Fruit fly (Drosophila melanogaster) whole organism, embryonic: ENCODE measurements around the gene Ms.

Source experiments
- Awh ChIP-seq: fragments of 200-800 bp; sonication (Bioruptor generic); IDR thresholded peaks from 2 replicates; pipeline ENCODE4, ENCODE4 v1.3.6; 2022; ENCODE audit warnings: missing biosample characterization, missing genetic modification characterization
- Bdp1 ChIP-seq: fragments of 200-800 bp; sonication (Bioruptor generic); optimal IDR thresholded peaks from 3 replicates; lab custom pipeline; 2016; ENCODE audit warnings: missing biosample characterization, missing genetic modification characterization
- CG10147 ChIP-seq: fragments of 200-800 bp; sonication (Bioruptor generic); optimal IDR thresholded peaks from 2 replicates; lab custom pipeline; 2019; ENCODE audit warnings: missing biosample characterization, mild to moderate bottlenecking, missing genetic modification characterization, moderate library complexity
- CG10209 ChIP-seq: fragments of 200-800 bp; sonication (Bioruptor generic); optimal IDR thresholded peaks from 3 replicates; lab custom pipeline; 2017; ENCODE audit warnings: missing biosample characterization, mild to moderate bottlenecking, missing genetic modification characterization, missing genetic modification reagents
- CG10274 ChIP-seq: fragments of 200-800 bp; sonication (Bioruptor generic); optimal IDR thresholded peaks from 3 replicates; lab custom pipeline; 2017; ENCODE audit warnings: missing biosample characterization, mild to moderate bottlenecking, missing genetic modification characterization
- CG10565 ChIP-seq: fragments of 200-800 bp; sonication (Bioruptor generic); optimal IDR thresholded peaks from 3 replicates; lab custom pipeline; 2016; ENCODE audit warnings: missing biosample characterization, mild to moderate bottlenecking, missing genetic modification characterization
- CG10979 ChIP-seq: fragments of 200-800 bp; sonication (Bioruptor generic); optimal IDR thresholded peaks from 2 replicates; lab custom pipeline; 2018; ENCODE audit warnings: missing biosample characterization, mild to moderate bottlenecking, missing genetic modification characterization, moderate library complexity
- CG14860 ChIP-seq: fragments of 200-800 bp; sonication (Bioruptor generic); IDR thresholded peaks from 3 replicates; pipeline ENCODE4 v1.3.6; 2022; ENCODE audit warnings: missing biosample characterization, missing genetic modification characterization; ENCODE audit not compliant: partially characterized antibody
- CG15514 ChIP-seq: fragments of 200-800 bp; sonication (Bioruptor generic); optimal IDR thresholded peaks from 3 replicates; lab custom pipeline; 2017; ENCODE audit warnings: missing biosample characterization, missing genetic modification characterization, mild to moderate bottlenecking, moderate library complexity, missing genetic modification reagents
- CG1602 ChIP-seq: fragments of 200-800 bp; sonication (Bioruptor generic); optimal IDR thresholded peaks from 3 replicates; lab custom pipeline; 2016; ENCODE audit warnings: missing biosample characterization, missing genetic modification characterization
- CG1603 ChIP-seq: fragments of 200-800 bp; sonication (Bioruptor generic); optimal IDR thresholded peaks from 2 replicates; lab custom pipeline; 2019; ENCODE audit warnings: missing biosample characterization, mild to moderate bottlenecking, missing genetic modification characterization, moderate library complexity
- CG17385 ChIP-seq: fragments of 200-800 bp; sonication (Bioruptor generic); optimal IDR thresholded peaks from 3 replicates; lab custom pipeline; 2018; ENCODE audit warnings: missing biosample characterization, mild to moderate bottlenecking, missing genetic modification characterization
- CG31365 ChIP-seq: fragments of 200-800 bp; sonication (Bioruptor generic); optimal IDR thresholded peaks from 2 replicates; lab custom pipeline; 2018; ENCODE audit warnings: missing biosample characterization, mild to moderate bottlenecking, missing genetic modification characterization
- CG31441 ChIP-seq: fragments of 200-800 bp; sonication (Bioruptor generic); IDR thresholded peaks from 2 replicates; pipeline ENCODE4 v1.3.6; 2022; ENCODE audit warnings: missing biosample characterization, missing genetic modification characterization
- CG32772 ChIP-seq: fragments of 200-800 bp; sonication (Bioruptor generic); IDR thresholded peaks from 2 replicates; pipeline ENCODE4 v1.3.6; 2022; ENCODE audit warnings: missing biosample characterization, missing genetic modification characterization
- CG34224 ChIP-seq: fragments of 200-800 bp; sonication (Bioruptor generic); IDR thresholded peaks from 3 replicates; pipeline ENCODE4 v1.3.6; 2022; ENCODE audit warnings: missing biosample characterization, missing genetic modification characterization; ENCODE audit not compliant: partially characterized antibody
- CG34422 ChIP-seq: fragments of 200-800 bp; sonication (Bioruptor generic); IDR thresholded peaks from 3 replicates; pipeline ENCODE4 v1.3.6; 2022; ENCODE audit warnings: missing biosample characterization, missing genetic modification characterization
- CG4404 ChIP-seq: fragments of 200-800 bp; sonication (Bioruptor generic); IDR thresholded peaks from 2 replicates; pipeline ENCODE4 v1.3.6; 2022; ENCODE audit warnings: missing biosample characterization, missing genetic modification characterization
- CG4617 ChIP-seq: fragments of 200-800 bp; sonication (Bioruptor generic); optimal IDR thresholded peaks from 3 replicates; lab custom pipeline; 2016; ENCODE audit warnings: missing biosample characterization, missing genetic modification characterization, borderline replicate concordance
- CG5245 ChIP-seq: fragments of 200-800 bp; sonication (Bioruptor generic); optimal IDR thresholded peaks from 3 replicates; lab custom pipeline; 2016; ENCODE audit warnings: missing biosample characterization, missing genetic modification characterization
- CG6813 ChIP-seq: fragments of 200-800 bp; sonication (Bioruptor generic); optimal IDR thresholded peaks from 2 replicates; lab custom pipeline; 2017; ENCODE audit warnings: missing biosample characterization, missing genetic modification characterization, mild to moderate bottlenecking, moderate library complexity, missing genetic modification reagents
- CG8388 ChIP-seq: fragments of 200-800 bp; sonication (Bioruptor generic); optimal IDR thresholded peaks from 2 replicates; lab custom pipeline; 2019; ENCODE audit warnings: missing biosample characterization, mild to moderate bottlenecking, missing genetic modification characterization, moderate library complexity
- MESR4 ChIP-seq: fragments of 200-800 bp; sonication (Bioruptor generic); optimal IDR thresholded peaks from 2 replicates; lab custom pipeline; 2018; ENCODE audit warnings: missing biosample characterization, mild to moderate bottlenecking, missing genetic modification characterization, moderate library complexity
- NFAT ChIP-seq: fragments of 200-800 bp; sonication (Bioruptor generic); IDR thresholded peaks from 2 replicates; pipeline ENCODE4 v1.3.6; 2022; ENCODE audit warnings: missing biosample characterization, missing genetic modification characterization
- Oli ChIP-seq: fragments of 200-800 bp; sonication (Bioruptor generic); optimal IDR thresholded peaks from 2 replicates; lab custom pipeline; 2018; ENCODE audit warnings: missing biosample characterization, mild to moderate bottlenecking, missing genetic modification characterization, moderate library complexity
- Sry-β ChIP-seq: fragments of 200-800 bp; sonication (Bioruptor generic); optimal IDR thresholded peaks from 2 replicates; lab custom pipeline; 2018; ENCODE audit warnings: missing biosample characterization, mild to moderate bottlenecking, missing genetic modification characterization, moderate library complexity
- Vsx1 ChIP-seq: fragments of 200-800 bp; sonication (Bioruptor generic); optimal IDR thresholded peaks from 2 replicates; lab custom pipeline; 2017; ENCODE audit warnings: missing biosample characterization, mild to moderate bottlenecking, missing genetic modification characterization, missing genetic modification reagents
- ac ChIP-seq: fragments of 200-800 bp; sonication (Bioruptor generic); optimal IDR thresholded peaks from 3 replicates; lab custom pipeline; 2017; ENCODE audit warnings: missing biosample characterization, mild to moderate bottlenecking, missing genetic modification characterization
- ara ChIP-seq: fragments of 200-800 bp; sonication (Bioruptor generic); IDR thresholded peaks from 2 replicates; pipeline ENCODE4 v1.3.6; 2022; ENCODE audit warnings: missing biosample characterization, missing genetic modification characterization
- ash1 ChIP-seq: fragments of 200-800 bp; sonication (Bioruptor generic); optimal IDR thresholded peaks from 2 replicates; lab custom pipeline; 2018; ENCODE audit warnings: missing biosample characterization, mild to moderate bottlenecking, missing genetic modification characterization
- cato ChIP-seq: fragments of 200-800 bp; sonication (Bioruptor generic); optimal IDR thresholded peaks from 2 replicates; lab custom pipeline; 2016; ENCODE audit warnings: missing biosample characterization, missing genetic modification characterization, borderline replicate concordance
- dmrt11E ChIP-seq: fragments of 200-800 bp; sonication (Bioruptor generic); optimal IDR thresholded peaks from 3 replicates; lab custom pipeline; 2018; ENCODE audit warnings: missing biosample characterization, mild to moderate bottlenecking, missing genetic modification characterization, moderate library complexity
- gce ChIP-seq: fragments of 200-800 bp; sonication (Bioruptor generic); IDR thresholded peaks from 3 replicates; pipeline ENCODE4 v1.3.6; 2022; ENCODE audit warnings: missing biosample characterization, missing genetic modification characterization
- gt ChIP-seq: fragments of 200-800 bp; sonication (Bioruptor generic); IDR thresholded peaks from 2 replicates; pipeline ENCODE4 v1.3.6; 2022; ENCODE audit warnings: missing biosample characterization, missing genetic modification characterization
- hbn ChIP-seq: fragments of 200-800 bp; sonication (Bioruptor generic); IDR thresholded peaks from 2 replicates; pipeline ENCODE4 v1.3.6; 2022; ENCODE audit warnings: missing biosample characterization, missing genetic modification characterization; ENCODE audit not compliant: partially characterized antibody
- kay ChIP-seq: fragments of 200-800 bp; sonication (Bioruptor generic); optimal IDR thresholded peaks from 2 replicates; lab custom pipeline; 2016; ENCODE audit warnings: missing biosample characterization, missing genetic modification characterization
- nerfin-1 ChIP-seq: fragments of 200-800 bp; sonication (Bioruptor generic); optimal IDR thresholded peaks from 3 replicates; lab custom pipeline; 2019; ENCODE audit warnings: missing biosample characterization, mild to moderate bottlenecking, missing genetic modification characterization, moderate library complexity
- phol ChIP-seq: fragments of 200-800 bp; sonication (Bioruptor generic); optimal IDR thresholded peaks from 3 replicates; lab custom pipeline; 2018; ENCODE audit warnings: missing biosample characterization, mild to moderate bottlenecking, missing genetic modification characterization, moderate library complexity
- rib ChIP-seq: fragments of 200-800 bp; sonication (Bioruptor generic); IDR thresholded peaks from 2 replicates; pipeline ENCODE4 v1.3.6; 2022; ENCODE audit warnings: missing biosample characterization, missing genetic modification characterization
- sc ChIP-seq, 3 experiments: fragments of >200 bp in 2 of 3; fragments of 200-800 bp in 1 of 3; sonication (Bioruptor generic) in 1 of 3; optimal IDR thresholded peaks; 2 replicates in 2 of 3; 3 replicates in 1 of 3; lab custom pipeline; 2017; ENCODE audit warnings: mild to moderate bottlenecking in 1 of 3, missing biosample characterization in 1 of 3, missing genetic modification characterization in 1 of 3, missing genetic modification reagents in 1 of 3
- seq ChIP-seq: fragments of 200-800 bp; sonication (Bioruptor generic); IDR thresholded peaks from 2 replicates; pipeline ENCODE4 v1.3.6; 2022; ENCODE audit warnings: missing biosample characterization, missing genetic modification characterization
- sr ChIP-seq: fragments of 200-800 bp; sonication (Bioruptor generic); IDR thresholded peaks from 3 replicates; pipeline ENCODE4 v1.3.6; 2022; ENCODE audit warnings: missing biosample characterization, missing genetic modification characterization
- ssp ChIP-seq: fragments of 200-800 bp; sonication (Bioruptor generic); IDR thresholded peaks from 2 replicates; pipeline ENCODE4 v1.3.6; 2022; ENCODE audit warnings: missing biosample characterization, missing genetic modification characterization
- trh ChIP-seq: fragments of 200-800 bp; sonication (Bioruptor generic); optimal IDR thresholded peaks from 2 replicates; lab custom pipeline; 2016; ENCODE audit warnings: missing biosample characterization, missing genetic modification characterization
- unc-4 ChIP-seq: fragments of 200-800 bp; sonication (Bioruptor generic); IDR thresholded peaks from 2 replicates; pipeline ENCODE4 v1.3.6; 2022; ENCODE audit warnings: missing biosample characterization, missing genetic modification characterization; ENCODE audit not compliant: partially characterized antibody
- zen2 ChIP-seq: fragments of 200-800 bp; sonication (Bioruptor generic); IDR thresholded peaks from 3 replicates; pipeline ENCODE4 v1.3.6; 2022; ENCODE audit warnings: missing biosample characterization, missing genetic modification characterization; ENCODE audit not compliant: partially characterized antibody

Ms gene

DNA sequence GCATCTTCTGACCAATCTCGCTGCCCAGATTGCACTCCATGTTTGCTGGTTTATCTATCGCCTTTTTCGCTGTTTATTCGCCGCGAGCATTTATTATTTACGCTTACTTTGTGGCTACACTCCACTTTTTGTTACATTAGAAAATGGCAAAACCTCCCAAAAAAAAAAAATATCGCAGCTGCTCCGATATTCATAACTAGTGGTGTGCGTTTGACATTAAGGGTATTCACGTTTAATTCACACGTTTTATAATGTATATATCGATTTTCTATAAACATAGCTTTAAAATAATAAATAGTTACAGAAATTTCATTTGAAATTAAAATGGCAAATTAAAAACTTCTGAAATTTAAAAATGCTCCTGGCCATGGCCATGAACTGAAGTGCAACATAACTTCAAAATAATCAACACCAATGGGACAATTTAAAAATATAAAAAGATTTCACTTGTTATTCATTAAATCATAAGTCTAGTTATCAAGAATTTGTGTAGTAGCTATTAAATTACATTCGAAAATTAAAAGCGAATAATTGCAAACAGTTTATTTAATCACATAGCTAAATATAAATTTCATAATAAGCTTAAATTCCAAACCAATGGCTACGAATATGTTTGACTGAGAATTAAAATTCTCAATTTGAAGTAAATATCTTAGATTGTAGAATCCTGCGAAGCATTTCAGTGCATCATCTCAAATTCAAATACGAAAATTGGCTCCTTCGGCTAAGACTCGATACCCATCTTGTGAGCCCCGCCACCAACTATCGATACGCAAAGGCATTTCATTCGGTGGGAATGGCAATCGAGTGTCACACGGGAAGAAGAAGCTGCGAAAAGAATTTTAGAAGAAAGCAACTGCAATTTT lies 22.9 kb upstream of the Ms start, which contains the start of the genes Nab2 and BRWD3 (continued):
- TF ChIP-seq seq (GFP tag; lab: Robert Waterston, UW) (no peak), CG10979 (tag; lab: Kevin White, UChicago) (peak; percentile 13), nerfin-1 (no peak), Vsx1 (GFP tag; lab: Kevin White, UChicago) (no peak), ssp (GFP tag; lab: Robert Waterston, UW) (0 out of 2 replicates have a peak, but pooled peaks have one; percentile 17), CG10147 (GFP tag; lab: Kevin White, UChicago) (no peak), ac (GFP tag; lab: Kevin White, UChicago) (no peak), zen2 (GFP tag; lab: Robert Waterston, UW) (peak; percentile 49; the same call in 1 of the 3 replicates), kay (GFP tag; lab: Kevin White, UChicago) (no peak), CG15514 (GFP tag; lab: Kevin White, UChicago) (peak; percentile 34), CG10565 (no peak), CG1602 (GFP tag; lab: Kevin White, UChicago) (peak; percentile 18), CG10274 (no peak), trh (GFP tag; lab: Kevin White, UChicago) (peak; percentile 36), cato (GFP tag; lab: Kevin White, UChicago) (peak; percentile 9), CG31441 (GFP tag; lab: Robert Waterston, UW) (no peak), CG34422 (GFP tag; lab: Robert Waterston, UW) (peak; percentile 45; the same call in 2 of the 3 replicates), ash1 (no peak), CG10209 (GFP tag; lab: Kevin White, UChicago) (no peak), ara (GFP tag; lab: Robert Waterston, UW) (0 out of 2 replicates have a peak, but pooled peaks have one; percentile 50), CG4404 (GFP tag; lab: Robert Waterston, UW) (no peak), sr (GFP tag; lab: Robert Waterston, UW) (no peak), Bdp1 (no peak)

DNA sequence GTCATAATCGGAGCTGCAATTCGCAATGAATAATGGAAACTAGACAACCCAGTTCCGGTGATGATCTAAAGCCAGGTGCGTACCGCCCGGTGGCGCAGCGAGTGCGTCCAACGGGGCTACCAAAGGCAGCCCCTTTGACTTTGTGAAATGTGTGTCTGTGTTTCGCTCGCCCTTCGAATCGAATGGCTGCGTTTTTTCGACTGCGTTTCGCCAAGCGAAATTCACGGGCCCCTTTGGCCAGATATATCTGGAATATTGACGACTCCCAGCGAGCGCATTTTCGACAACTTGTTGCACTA lies 22.3 kb upstream of the Ms start:
- no peak for TF ChIP-seq CG1603 (tag; lab: Kevin White, UChicago)
- TF ChIP-seq CG32772 (GFP tag; lab: Robert Waterston, UW) = no peak
- no peak for TF ChIP-seq dmrt11E (tag; lab: Kevin White, UChicago)
- TF ChIP-seq CG8388 (GFP tag; lab: Kevin White, UChicago) = no peak
- TF ChIP-seq Oli (tag; lab: Kevin White, UChicago) = no peak
- peak; percentile 9; the same call in 2 of the 3 replicates for TF ChIP-seq CG34224 (GFP tag; lab: Robert Waterston, UW)
- no peak for TF ChIP-seq sc (optimal IDR thresholded peaks at IDR 0.05; lab: Kevin White, UChicago)
- no peak for TF ChIP-seq sc (GFP tag; optimal IDR thresholded peaks at IDR 0.05; lab: Kevin White, UChicago)
- peak; percentile 51 for TF ChIP-seq CG17385 (GFP tag; lab: Kevin White, UChicago)
- TF ChIP-seq CG31365 (tag; lab: Kevin White, UChicago) = no peak
- 0 out of 3 replicates have a peak, but pooled peaks have one; percentile 5 for TF ChIP-seq CG34422 (GFP tag; lab: Robert Waterston, UW)
- peak; percentile 52 for TF ChIP-seq CG4617 (GFP tag; lab: Kevin White, UChicago)
- peak; percentile 59 for TF ChIP-seq MESR4 (GFP tag; lab: Kevin White, UChicago)
- no peak for TF ChIP-seq CG5245 (GFP tag; lab: Kevin White, UChicago)
- TF ChIP-seq CG14860 (GFP tag; lab: Robert Waterston, UW) = 0 out of 3 replicates have a peak, but pooled peaks have one; percentile 30
- TF ChIP-seq unc-4 (GFP tag; lab: Robert Waterston, UW) = 0 out of 2 replicates have a peak, but pooled peaks have one; percentile 10
- no peak for TF ChIP-seq gce (GFP tag; lab: Robert Waterston, UW)
- TF ChIP-seq rib = 0 out of 2 replicates have a peak, but pooled peaks have one; percentile 31
- no peak for TF ChIP-seq Sry-β (GFP tag; lab: Kevin White, UChicago)
- no peak for TF ChIP-seq phol
- TF ChIP-seq Awh (GFP tag; lab: Robert Waterston, UW) = no peak
- TF ChIP-seq NFAT (GFP tag; lab: Robert Waterston, UW) = no peak
- TF ChIP-seq CG6813 = no peak
- TF ChIP-seq hbn (GFP tag; lab: Robert Waterston, UW) = 0 out of 2 replicates have a peak, but pooled peaks have one; percentile 10
- TF ChIP-seq ash1 = no peak
- TF ChIP-seq gt (GFP tag; lab: Robert Waterston, UW) = no peak
